Worm (Caenorhabditis elegans): ENCODE data around the gene F16G10.14.

The F16G10.14 gene

DNA sequence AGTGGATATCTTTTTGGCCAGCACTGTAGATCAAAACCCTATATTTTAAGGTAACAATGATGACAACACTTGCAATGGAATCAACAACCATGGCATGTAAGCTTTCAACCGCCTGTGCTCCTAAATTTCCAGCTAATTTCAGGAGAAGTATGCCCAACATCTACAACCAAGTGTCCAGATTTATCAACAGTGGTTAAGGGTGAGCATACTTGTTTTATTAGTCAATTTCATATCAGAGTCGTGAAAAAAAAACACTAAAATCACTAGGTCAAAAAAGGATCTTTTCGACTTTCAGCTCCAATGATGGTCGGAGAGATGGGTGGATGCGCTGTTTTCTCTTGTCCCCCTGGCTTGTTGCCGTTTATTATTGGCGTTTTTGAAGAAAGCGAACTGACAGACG is 5.2 kb upstream of the F16G10.14 start, which contains the start of gene F16G10.1:
F16G10.1 (plus strand) TSS at position 301 of the 400 bp plus-strand sequence.
- no peak for TF ChIP-seq klf-2 (GFP tag; conservative IDR thresholded peaks at IDR 0.05)
- TF ChIP-seq ztf-23 (GFP tag; IDR thresholded peaks at IDR 0.05): no peak
- TF ChIP-seq flt-1 (GFP tag; IDR thresholded peaks at IDR 0.05): no peak

DNA sequence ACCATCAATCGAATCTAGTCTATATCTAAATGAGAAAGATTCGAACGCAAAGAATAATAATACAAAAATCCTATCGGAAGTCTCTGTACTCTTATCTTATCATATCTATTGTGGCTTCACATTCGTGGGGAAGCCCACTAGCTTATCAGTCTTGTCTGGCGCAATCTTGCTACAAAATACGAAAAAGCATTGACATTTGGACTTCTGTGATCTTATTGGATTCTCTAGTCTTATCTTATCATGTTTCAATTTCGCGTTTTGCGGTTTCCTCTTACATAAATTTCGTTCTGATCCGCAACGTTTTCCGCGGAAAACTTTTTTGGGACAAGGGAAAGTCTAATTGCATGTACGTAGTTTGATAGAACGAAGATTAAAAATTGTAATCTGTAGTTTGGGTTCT is 1.0 kb upstream of the F16G10.14 start:
- TF ChIP-seq cog-1 (tag; optimal IDR thresholded peaks at IDR 0.05): no peak
- no peak for TF ChIP-seq ref-1 (GFP tag; conservative IDR thresholded peaks at IDR 0.05)
- no peak for TF ChIP-seq ztf-29 (GFP tag; IDR thresholded peaks at IDR 0.05)
- no peak for TF ChIP-seq med-1 (GFP tag; optimal IDR thresholded peaks at IDR 0.05; ENCODE audit: insufficient read depth)
- no peak for TF ChIP-seq tab-1 (GFP tag; IDR thresholded peaks at IDR 0.05)
- TF ChIP-seq klf-2 (GFP tag; conservative IDR thresholded peaks at IDR 0.05): no peak
- TF ChIP-seq ztf-23 (GFP tag; IDR thresholded peaks at IDR 0.05): no peak
- TF ChIP-seq flt-1 (GFP tag; IDR thresholded peaks at IDR 0.05): no peak
- TF ChIP-seq T22C8.4 (GFP tag; IDR thresholded peaks at IDR 0.05): no peak

DNA sequence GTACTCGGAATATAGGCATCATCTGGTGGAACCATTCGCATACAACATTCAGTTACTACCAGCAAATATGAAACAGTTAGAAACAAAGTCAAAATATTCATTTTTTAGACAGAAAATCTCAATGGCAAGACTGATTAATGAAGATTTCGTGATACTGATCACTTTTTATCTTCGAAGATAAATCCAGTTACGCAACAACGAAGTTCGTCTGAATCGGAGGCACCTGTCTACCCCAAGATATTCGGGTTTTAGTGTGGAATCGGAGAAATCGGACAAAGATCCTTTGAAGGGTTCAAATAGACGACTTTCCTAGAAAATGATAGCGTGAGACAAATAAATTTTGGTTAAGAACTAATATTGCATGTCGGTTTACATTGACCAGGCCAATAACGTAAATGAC is 2.9 kb downstream of the F16G10.14 start, which contains the start of gene F16G10.13:
F16G10.13 (minus strand) TSS at position 101 of the 400 bp plus-strand sequence.
- no peak for TF ChIP-seq tab-1 (GFP tag; IDR thresholded peaks at IDR 0.05)
- no peak for TF ChIP-seq klf-2 (GFP tag; conservative IDR thresholded peaks at IDR 0.05)
- no peak for TF ChIP-seq T22C8.4 (GFP tag; IDR thresholded peaks at IDR 0.05)

DNA sequence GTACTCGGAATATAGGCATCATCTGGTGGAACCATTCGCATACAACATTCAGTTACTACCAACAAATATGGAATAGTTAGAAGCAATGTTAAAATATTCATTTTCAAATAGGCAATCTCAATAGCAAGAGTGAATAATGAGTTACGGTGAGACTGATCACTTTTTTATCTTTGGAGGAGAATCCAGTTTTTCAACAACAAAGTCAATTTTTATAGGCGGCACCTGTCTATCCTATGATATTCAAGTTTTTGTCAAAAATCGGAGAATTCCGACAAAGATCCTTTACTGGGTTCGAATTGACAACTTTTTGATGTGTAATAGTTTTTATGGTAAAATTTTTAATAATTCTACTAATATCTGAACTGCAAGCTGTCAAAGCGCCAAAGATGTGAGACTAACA is 5.0 kb downstream of the F16G10.14 start, which contains the start of gene F16G10.11:
F16G10.11 (minus strand) TSS at position 101 of the 400 bp plus-strand sequence.
- TF ChIP-seq ztf-23 (GFP tag; IDR thresholded peaks at IDR 0.05) (no peak), cog-1 (tag; optimal IDR thresholded peaks at IDR 0.05) (no peak), ztf-29 (GFP tag; IDR thresholded peaks at IDR 0.05) (no peak), med-1 (GFP tag; optimal IDR thresholded peaks at IDR 0.05; ENCODE audit: insufficient read depth) (no peak), ref-1 (GFP tag; conservative IDR thresholded peaks at IDR 0.05) (no peak), flt-1 (GFP tag; IDR thresholded peaks at IDR 0.05) (no peak), klf-2 (GFP tag; conservative IDR thresholded peaks at IDR 0.05) (no peak), T22C8.4 (GFP tag; IDR thresholded peaks at IDR 0.05) (no peak), tab-1 (GFP tag; IDR thresholded peaks at IDR 0.05) (no peak)

DNA sequence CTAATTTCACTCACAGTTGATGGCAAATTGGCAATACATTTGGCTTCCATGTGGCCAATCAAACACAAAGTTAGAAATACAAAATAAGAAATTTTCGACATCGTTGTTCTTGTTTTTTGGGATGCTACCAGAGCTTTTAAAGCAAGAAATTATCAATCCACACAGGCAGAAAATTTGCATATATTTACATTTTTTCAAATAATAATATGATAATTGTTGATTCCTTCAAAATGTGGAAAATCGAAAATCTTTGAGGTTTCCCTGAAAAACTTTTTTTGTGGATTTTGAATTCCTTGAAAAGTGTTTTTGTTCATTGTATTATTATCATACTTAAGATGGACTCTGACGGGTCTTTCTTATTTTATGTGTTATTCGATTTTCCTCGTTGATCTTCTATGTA is 7.9 kb downstream of the F16G10.14 start, which contains the start of gene F16G10.10:
F16G10.10 (minus strand) TSS at position 101 of the 400 bp plus-strand sequence.
- no peak for TF ChIP-seq tab-1 (GFP tag; IDR thresholded peaks at IDR 0.05)
- TF ChIP-seq flt-1 (GFP tag; IDR thresholded peaks at IDR 0.05): no peak
- no peak for TF ChIP-seq ztf-23 (GFP tag; IDR thresholded peaks at IDR 0.05)
- no peak for TF ChIP-seq T22C8.4 (GFP tag; IDR thresholded peaks at IDR 0.05)
- TF ChIP-seq cog-1 (tag; optimal IDR thresholded peaks at IDR 0.05): no peak
- no peak for TF ChIP-seq med-1 (GFP tag; optimal IDR thresholded peaks at IDR 0.05; ENCODE audit: insufficient read depth)
- TF ChIP-seq ref-1 (GFP tag; conservative IDR thresholded peaks at IDR 0.05): no peak
- TF ChIP-seq klf-2 (GFP tag; conservative IDR thresholded peaks at IDR 0.05): no peak
- TF ChIP-seq ztf-29 (GFP tag; IDR thresholded peaks at IDR 0.05): no peak

DNA sequence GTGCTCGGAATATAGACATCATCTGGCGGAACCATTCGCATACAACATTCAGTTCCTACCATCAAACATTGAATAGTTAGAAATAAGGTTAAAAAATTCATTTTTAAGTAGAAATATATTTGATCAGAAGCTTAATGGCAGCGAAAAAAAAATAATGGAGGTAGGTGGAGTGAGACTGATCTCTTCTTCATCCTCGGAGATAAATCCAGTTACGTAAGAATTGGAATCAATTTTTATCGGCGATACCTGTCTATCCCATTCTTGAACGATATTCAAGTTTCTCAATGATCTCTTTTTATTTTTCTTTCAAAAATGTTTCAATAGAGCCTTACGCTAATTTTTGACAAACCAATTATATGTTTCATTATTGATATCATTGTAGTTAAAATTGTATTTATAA is 13.3 kb downstream of the F16G10.14 start, which contains the start of gene F16G10.9:
F16G10.9 (minus strand) TSS at position 101 of the 400 bp plus-strand sequence.
- no peak for TF ChIP-seq T22C8.4 (GFP tag; IDR thresholded peaks at IDR 0.05)
- TF ChIP-seq tab-1 (GFP tag; IDR thresholded peaks at IDR 0.05): no peak

DNA sequence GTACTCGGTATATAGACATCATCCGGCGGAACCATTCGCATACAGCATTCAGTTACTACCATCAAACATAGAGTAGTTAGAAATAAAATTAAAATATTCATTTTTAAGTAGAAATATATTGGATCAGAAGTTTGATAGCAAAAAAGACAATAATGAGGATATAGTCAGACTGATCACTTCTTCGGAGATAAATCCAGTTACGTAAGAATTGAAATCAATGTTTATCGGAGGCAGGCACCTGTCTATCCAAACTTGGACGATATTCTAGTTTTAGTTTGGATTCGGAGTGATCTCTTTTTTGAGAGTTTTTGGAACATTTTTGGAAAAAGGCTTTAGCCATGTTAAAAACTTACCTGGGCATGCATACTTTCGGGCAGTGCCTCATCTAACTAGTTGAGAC is 15.4 kb downstream of the F16G10.14 start, which contains the start of gene F16G10.8:
F16G10.8 (minus strand) TSS at position 101 of the 400 bp plus-strand sequence.
- TF ChIP-seq ztf-23 (GFP tag; IDR thresholded peaks at IDR 0.05) (no peak), tab-1 (GFP tag; IDR thresholded peaks at IDR 0.05) (no peak), cog-1 (tag; optimal IDR thresholded peaks at IDR 0.05) (no peak), flt-1 (GFP tag; IDR thresholded peaks at IDR 0.05) (no peak)

DNA sequence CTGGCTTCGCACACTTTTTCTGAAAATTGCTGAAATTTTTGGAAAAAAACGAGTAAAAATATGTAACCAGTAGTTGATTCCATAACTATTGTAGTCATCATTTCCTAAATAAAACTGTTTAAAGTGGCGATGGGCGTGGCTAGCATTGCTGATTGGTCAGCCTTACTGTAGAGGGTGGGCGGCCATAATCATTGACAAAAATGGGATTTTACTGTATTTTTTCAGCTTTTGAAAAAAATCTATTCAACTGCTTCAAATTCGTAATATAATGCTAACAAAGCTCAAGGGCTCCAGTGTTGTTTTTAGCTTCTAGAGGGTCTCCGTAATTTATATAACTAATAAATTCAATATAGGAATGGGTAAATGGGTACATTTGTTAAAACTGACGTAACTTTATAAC is 18.6 kb downstream of the F16G10.14 start, which contains the start of gene F16G10.7:
F16G10.7 (minus strand) TSS at position 101 of the 400 bp plus-strand sequence.
- TF ChIP-seq klf-2 (GFP tag; conservative IDR thresholded peaks at IDR 0.05) (no peak), tab-1 (GFP tag; IDR thresholded peaks at IDR 0.05) (no peak), ref-1 (GFP tag; conservative IDR thresholded peaks at IDR 0.05) (no peak), T22C8.4 (GFP tag; IDR thresholded peaks at IDR 0.05) (no peak)

DNA sequence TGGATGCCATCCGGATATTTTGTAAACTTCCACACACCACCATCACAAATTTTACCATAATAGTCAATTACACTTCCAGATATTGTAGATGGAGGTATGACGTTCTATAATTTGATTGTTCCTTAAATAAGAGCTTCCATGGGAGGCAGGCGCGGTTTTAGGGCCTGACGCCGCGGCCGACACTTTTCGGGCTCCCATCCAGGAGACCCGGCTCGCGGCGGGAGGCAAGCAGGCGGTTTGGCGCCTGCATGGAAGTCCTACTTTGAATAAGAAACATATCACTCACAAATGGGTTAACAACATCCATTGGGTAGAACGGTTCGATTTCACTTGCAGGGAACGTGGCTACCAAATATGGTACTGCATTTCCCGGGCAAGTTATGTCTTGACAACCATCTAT is 19.1 kb downstream of the F16G10.14 start:
- TF ChIP-seq T22C8.4 (GFP tag; IDR thresholded peaks at IDR 0.05): no peak
- no peak for TF ChIP-seq flt-1 (GFP tag; IDR thresholded peaks at IDR 0.05)
- TF ChIP-seq med-1 (GFP tag; optimal IDR thresholded peaks at IDR 0.05; ENCODE audit: insufficient read depth): no peak
- no peak for TF ChIP-seq tab-1 (GFP tag; IDR thresholded peaks at IDR 0.05)
- no peak for TF ChIP-seq cog-1 (tag; optimal IDR thresholded peaks at IDR 0.05)
- no peak for TF ChIP-seq ztf-23 (GFP tag; IDR thresholded peaks at IDR 0.05)
- no peak for TF ChIP-seq klf-2 (GFP tag; conservative IDR thresholded peaks at IDR 0.05)
- TF ChIP-seq ztf-29 (GFP tag; IDR thresholded peaks at IDR 0.05): no peak
- TF ChIP-seq ref-1 (GFP tag; conservative IDR thresholded peaks at IDR 0.05): no peak

DNA sequence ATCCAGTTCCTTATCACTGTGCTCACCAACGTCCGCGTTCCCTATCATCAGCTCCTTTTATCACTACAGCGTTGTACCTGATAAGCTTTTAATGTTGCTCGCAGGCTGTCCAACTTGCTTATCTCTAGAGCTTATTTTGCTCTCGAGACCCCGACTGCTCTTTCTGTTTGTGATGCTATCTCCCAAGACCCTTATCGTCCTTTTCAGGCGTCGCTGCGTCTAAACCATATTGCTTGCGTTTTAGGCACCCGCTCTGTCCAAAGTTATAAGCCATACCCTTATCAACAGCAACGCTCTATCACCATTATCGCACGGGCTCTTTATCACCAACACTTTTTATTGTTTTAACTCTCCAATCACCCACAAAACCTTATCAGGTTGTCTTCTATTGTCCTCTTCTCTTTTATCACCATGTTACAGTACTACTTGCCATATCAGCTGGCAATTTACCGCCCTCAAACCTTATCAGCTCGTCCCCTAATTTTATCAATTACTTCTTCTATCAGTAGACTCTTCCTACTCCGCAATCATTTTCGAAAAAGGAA is 20.2 kb downstream of the F16G10.14 start:
- TF ChIP-seq flt-1 (GFP tag; IDR thresholded peaks at IDR 0.05) (no peak), ref-1 (GFP tag; conservative IDR thresholded peaks at IDR 0.05) (no peak), ztf-23 (GFP tag; IDR thresholded peaks at IDR 0.05) (no peak), klf-2 (GFP tag; conservative IDR thresholded peaks at IDR 0.05) (no peak)

DNA sequence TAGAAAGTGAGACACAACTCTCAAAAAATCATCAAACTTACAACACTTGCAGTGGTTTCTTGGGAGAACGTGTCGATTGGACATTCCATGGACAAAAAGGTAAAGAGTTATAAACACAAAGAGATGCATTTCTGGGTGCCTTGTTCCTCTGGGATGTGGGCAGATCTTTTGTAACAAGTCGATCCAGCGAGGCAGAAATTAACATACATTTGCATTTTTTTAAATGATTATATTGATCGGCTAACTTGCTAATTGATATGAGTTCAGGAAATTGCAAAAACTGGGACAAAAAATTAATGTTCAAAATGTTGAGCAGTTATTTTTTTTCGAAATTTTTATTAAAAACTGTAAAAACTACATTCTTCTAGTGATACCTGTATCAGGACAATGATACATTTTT is 21.0 kb downstream of the F16G10.14 start, which contains the start of gene F16G10.6:
F16G10.6 (minus strand) TSS at position 101 of the 400 bp plus-strand sequence.
- TF ChIP-seq ztf-23 (GFP tag; IDR thresholded peaks at IDR 0.05) (no peak), cog-1 (tag; optimal IDR thresholded peaks at IDR 0.05) (no peak), T22C8.4 (GFP tag; IDR thresholded peaks at IDR 0.05) (no peak), klf-2 (GFP tag; conservative IDR thresholded peaks at IDR 0.05) (no peak), ref-1 (GFP tag; conservative IDR thresholded peaks at IDR 0.05) (no peak), flt-1 (GFP tag; IDR thresholded peaks at IDR 0.05) (no peak), tab-1 (GFP tag; IDR thresholded peaks at IDR 0.05) (no peak), med-1 (GFP tag; optimal IDR thresholded peaks at IDR 0.05; ENCODE audit: insufficient read depth) (no peak), ztf-29 (GFP tag; IDR thresholded peaks at IDR 0.05) (no peak)
